Fruit fly (Drosophila melanogaster) whole organism, prepupa: ENCODE data around the gene CG3285.

Source experiments
- CG3032 ChIP-seq: fragments of 200-800 bp; optimal IDR thresholded peaks from 2 replicates; lab custom pipeline; 2019; ENCODE audit warnings: missing biosample characterization, mild to moderate bottlenecking, missing genetic modification characterization, moderate library complexity
- pdm3 ChIP-seq: fragments of 200-800 bp; sonication (Bioruptor generic); optimal IDR thresholded peaks from 3 replicates; lab custom pipeline; 2016; ENCODE audit warnings: missing biosample characterization, missing genetic modification characterization

DNA sequence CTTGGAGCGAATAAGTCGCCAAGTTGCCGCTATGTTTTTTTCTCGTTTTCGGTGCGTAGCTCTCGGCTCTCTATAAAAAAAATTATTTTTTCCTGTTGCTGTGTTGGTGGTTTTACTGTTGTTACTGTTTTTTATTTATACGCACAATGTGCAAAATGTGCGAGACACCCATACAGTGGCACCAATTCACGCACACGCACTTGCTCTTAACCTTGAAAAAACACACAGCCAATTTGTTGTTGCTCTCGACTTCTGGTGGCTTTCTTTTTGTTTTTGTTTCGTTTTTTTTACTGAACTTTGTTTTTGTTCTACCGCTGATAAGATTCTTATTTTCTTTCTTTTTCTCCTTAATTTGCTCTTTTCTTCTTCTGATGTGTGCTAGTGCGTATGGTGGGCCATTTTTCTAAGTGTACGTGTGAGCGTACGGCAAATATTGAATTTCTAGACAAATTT is 25.5 kb downstream of the CG3285 start:
- TF ChIP-seq CG3032 (tag; lab: Kevin White, UChicago) (peak; percentile 78), pdm3 (GFP tag; lab: Kevin White, UChicago) (no peak)
